Worm (Caenorhabditis elegans): ENCODE measurements around the gene kin-33.

The kin-33 gene

DNA sequence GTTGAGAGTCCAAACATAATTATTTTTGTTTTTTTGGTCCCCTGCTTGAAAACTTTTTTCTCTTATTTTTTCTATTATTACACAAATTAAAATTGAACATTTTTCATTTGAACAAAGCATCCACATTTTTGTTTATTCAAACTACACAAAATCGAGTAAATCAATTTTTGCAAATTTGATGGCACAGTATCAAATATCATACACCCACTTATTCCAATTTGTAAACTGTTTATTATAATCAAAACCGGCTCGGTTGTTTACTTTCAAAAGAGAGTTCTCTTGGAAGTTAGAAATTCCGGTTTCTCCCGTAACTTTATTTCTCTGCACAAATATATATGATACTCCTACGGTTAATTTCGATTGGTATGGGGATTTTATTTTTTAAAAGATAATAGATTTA is 33.5 kb upstream of the kin-33 start, which contains the start of gene lgc-26:
lgc-26 (plus strand) TSS at position 301 of the 400 bp plus-strand sequence.
- TF ChIP-seq mep-1 (tag; optimal IDR thresholded peaks at IDR 0.05) (no peak), tbx-2 (tag; optimal IDR thresholded peaks at IDR 0.05) (no peak), lin-35 (GFP tag; optimal IDR thresholded peaks at IDR 0.05) (no peak), pqm-1 (tag; optimal IDR thresholded peaks at IDR 0.05) (no peak), irx-1 (tag; optimal IDR thresholded peaks at IDR 0.05) (no peak), lin-13 (GFP tag; optimal IDR thresholded peaks at IDR 0.05) (no peak), ama-1 (optimal IDR thresholded peaks at IDR 0.05) (no peak), fkh-8 (tag; optimal IDR thresholded peaks at IDR 0.05) (no peak)

DNA sequence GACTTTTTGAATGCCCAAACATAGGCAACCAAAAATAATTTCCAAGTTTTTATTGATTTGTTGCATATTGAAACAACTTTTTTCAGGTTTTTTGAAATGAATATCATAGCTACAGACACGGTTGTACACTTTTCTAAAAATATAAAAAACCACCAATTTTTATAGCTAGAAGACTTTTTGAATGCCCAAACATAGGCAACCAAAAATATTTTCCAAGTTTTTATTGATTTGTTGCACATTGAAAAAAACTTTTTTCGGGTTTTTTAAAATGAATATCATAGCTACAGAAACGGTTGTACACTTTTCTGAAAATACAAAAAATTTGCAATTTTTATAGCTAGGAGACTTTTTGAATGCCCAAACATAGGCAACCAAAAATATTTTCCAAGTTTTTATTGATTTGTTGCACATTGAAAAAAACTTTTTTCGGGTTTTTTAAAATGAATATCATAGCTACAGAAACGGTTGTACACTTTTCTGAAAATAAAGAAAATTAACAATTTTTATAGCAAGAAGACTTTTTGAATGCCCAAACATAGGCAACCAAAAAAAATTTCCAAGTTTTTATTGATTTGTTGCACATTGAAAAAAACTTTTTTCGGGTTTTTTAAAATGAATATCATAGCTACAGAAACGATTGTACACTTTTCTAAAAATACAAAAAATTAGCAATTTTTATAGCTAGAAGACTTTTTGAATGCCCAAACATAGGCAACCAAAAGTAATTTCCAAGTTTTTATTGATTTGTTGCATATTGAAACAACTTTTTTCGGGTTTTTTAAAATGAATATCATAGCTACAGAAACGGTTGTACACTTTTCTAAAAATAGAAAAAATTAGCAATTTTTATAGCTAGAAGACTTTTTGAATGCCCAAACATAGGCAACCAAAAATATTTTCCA is 30.8 kb upstream of the kin-33 start:
- peak; percentile 66 for TF ChIP-seq fkh-4 (tag; optimal IDR thresholded peaks at IDR 0.05; ENCODE audit: borderline replicate concordance)
- TF ChIP-seq ceh-90 (tag; optimal IDR thresholded peaks at IDR 0.05), result peak; percentile 69
- peak; percentile 40 for TF ChIP-seq mef-2 (tag; optimal IDR thresholded peaks at IDR 0.05)
- peak; percentile 44 for TF ChIP-seq sptf-1 (tag; optimal IDR thresholded peaks at IDR 0.05)
- peak; percentile 64 for TF ChIP-seq hlh-4 (tag; optimal IDR thresholded peaks at IDR 0.05)
- TF ChIP-seq nhr-28 (tag; optimal IDR thresholded peaks at IDR 0.05), result peak; percentile 40
- peak; percentile 93 for TF ChIP-seq sox-4 (tag; optimal IDR thresholded peaks at IDR 0.05)
- TF ChIP-seq ztf-11 (tag; optimal IDR thresholded peaks at IDR 0.05), result peak; percentile 32 to 81
- TF ChIP-seq unc-30 (tag; optimal IDR thresholded peaks at IDR 0.05), result peak; percentile 3
- TF ChIP-seq aly-2 (tag; optimal IDR thresholded peaks at IDR 0.05), result peak; percentile 36
- TF ChIP-seq irx-1 (tag; optimal IDR thresholded peaks at IDR 0.05), result peak; percentile 87
- TF ChIP-seq Y116A8C.19 (tag; optimal IDR thresholded peaks at IDR 0.05; ENCODE audit: borderline replicate concordance), result peak; percentile 62

DNA sequence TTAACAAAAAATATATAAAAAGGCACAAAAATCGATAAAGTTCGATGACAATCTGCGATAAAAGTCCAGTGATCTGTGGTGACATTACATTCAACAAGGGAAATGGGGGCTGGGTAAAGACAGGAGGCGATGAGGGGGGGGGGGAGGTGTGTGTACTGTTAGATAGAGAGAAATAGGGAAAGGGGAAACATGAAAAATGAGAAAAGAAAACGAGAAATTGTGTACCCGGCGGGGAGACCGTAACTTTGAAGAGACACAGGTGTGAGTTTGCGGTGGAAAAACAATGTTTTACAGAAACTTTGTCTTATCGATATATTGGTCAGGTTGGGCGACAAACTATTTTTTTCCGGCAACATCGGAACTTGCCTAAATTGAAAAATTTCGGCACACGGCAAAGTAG is 25.9 kb upstream of the kin-33 start:
- TF ChIP-seq tlp-1 (tag; optimal IDR thresholded peaks at IDR 0.05), result no peak
- no peak for TF ChIP-seq lsy-2 (tag; optimal IDR thresholded peaks at IDR 0.05)
- no peak for TF ChIP-seq unc-98 (GFP tag; IDR thresholded peaks at IDR 0.05)
- no peak for TF ChIP-seq nhr-84 (tag; optimal IDR thresholded peaks at IDR 0.05)
- TF ChIP-seq grh-1 (GFP tag; IDR thresholded peaks at IDR 0.05), result no peak
- no peak for TF ChIP-seq mab-9 (GFP tag; IDR thresholded peaks at IDR 0.05)
- no peak for TF ChIP-seq irx-1 (tag; optimal IDR thresholded peaks at IDR 0.05)
- peak; percentile 18 for TF ChIP-seq nhr-90 (tag; optimal IDR thresholded peaks at IDR 0.05; ENCODE audit: poor library complexity)
- no peak for TF ChIP-seq C34B4.2 (tag; optimal IDR thresholded peaks at IDR 0.05)
- TF ChIP-seq nhr-237 (tag; optimal IDR thresholded peaks at IDR 0.05), result no peak
- no peak for TF ChIP-seq sup-37 (GFP tag; optimal IDR thresholded peaks at IDR 0.05)
- no peak for TF ChIP-seq nhr-19 (GFP tag; conservative IDR thresholded peaks at IDR 0.05)
- no peak for TF ChIP-seq fkh-4 (tag; optimal IDR thresholded peaks at IDR 0.05; ENCODE audit: borderline replicate concordance)
- TF ChIP-seq blmp-1 (tag; optimal IDR thresholded peaks at IDR 0.05), result peak; percentile 81
- TF ChIP-seq sox-4 (tag; optimal IDR thresholded peaks at IDR 0.05), result no peak
- no peak for TF ChIP-seq isw-1 (GFP tag; IDR thresholded peaks at IDR 0.05)
- TF ChIP-seq zag-1 (tag; optimal IDR thresholded peaks at IDR 0.05), result no peak
- TF ChIP-seq nhr-20 (tag; optimal IDR thresholded peaks at IDR 0.05), result peak; percentile 7
- no peak for TF ChIP-seq nhr-76 (tag; optimal IDR thresholded peaks at IDR 0.05)
- no peak for TF ChIP-seq egl-27 (tag; optimal IDR thresholded peaks at IDR 0.05)
- no peak for TF ChIP-seq vab-15 (tag; optimal IDR thresholded peaks at IDR 0.05)
- no peak for TF ChIP-seq dsc-1 (tag; optimal IDR thresholded peaks at IDR 0.05)
- TF ChIP-seq ztf-4 (tag; optimal IDR thresholded peaks at IDR 0.05), result no peak
- peak; percentile 82 for TF ChIP-seq nhr-85 (tag)
- no peak for TF ChIP-seq efl-1 (optimal IDR thresholded peaks at IDR 0.05)
- peak in 1 of 2 experiments; percentile 89 for TF ChIP-seq efl-1 (GFP tag; optimal IDR thresholded peaks at IDR 0.05 in 1 of 2)
- no peak for TF ChIP-seq xbp-1 (tag; optimal IDR thresholded peaks at IDR 0.05)
- no peak for TF ChIP-seq lin-35 (GFP tag; optimal IDR thresholded peaks at IDR 0.05)
